Worm (Caenorhabditis elegans): ENCODE results near the gene fbxb-26.
"Not testable (repeated sequence)": the region's sequence is repeated elsewhere in the genome, so short reads cannot be mapped to it uniquely, and the experiment has no call there.

Gene fbxb-26

ce11 chrII:1682218-1682617 is at the start of gene fbxb-26:
Gene fbxb-26 (plus strand): TSS chrII:1682518.
- TF ChIP-seq mls-2 (tag; optimal IDR thresholded peaks at IDR 0.05) (no peak), mep-1 (tag; optimal IDR thresholded peaks at IDR 0.05) (no peak), blmp-1 (tag; optimal IDR thresholded peaks at IDR 0.05) (no peak), nhr-12 (tag; optimal IDR thresholded peaks at IDR 0.05) (no peak), ceh-43 (GFP tag; optimal IDR thresholded peaks at IDR 0.05) (no peak), nhr-237 (tag; optimal IDR thresholded peaks at IDR 0.05) (no peak), hlh-1 (tag; optimal IDR thresholded peaks at IDR 0.05) (no peak), sem-2 (GFP tag; optimal IDR thresholded peaks at IDR 0.05) (no peak), lin-13 (tag; optimal IDR thresholded peaks at IDR 0.05) (no peak), nhr-2 (tag; optimal IDR thresholded peaks at IDR 0.05) (no peak), unc-39 (tag; optimal IDR thresholded peaks at IDR 0.05) (no peak)

ce11 chrII:1633490-1633889 is 48.8 kb upstream of the fbxb-26 start, which contains the start of gene C08E3.1:
Gene C08E3.1 (plus strand): TSS chrII:1633790.
- not testable (repeated sequence) for TF ChIP-seq snpc-4 (tag; optimal IDR thresholded peaks at IDR 0.05); ceh-43 (GFP tag; optimal IDR thresholded peaks at IDR 0.05); zip-8 (tag; optimal IDR thresholded peaks at IDR 0.05)

- TF ChIP-seq nhr-12 (tag; optimal IDR thresholded peaks at IDR 0.05): no peak
- TF ChIP-seq nhr-2 (tag; optimal IDR thresholded peaks at IDR 0.05): no peak
- no peak for TF ChIP-seq unc-39 (tag; optimal IDR thresholded peaks at IDR 0.05)
- no peak for TF ChIP-seq ceh-83 (GFP tag; optimal IDR thresholded peaks at IDR 0.05)
- no peak for TF ChIP-seq tbx-8 (GFP tag; optimal IDR thresholded peaks at IDR 0.05)
- TF ChIP-seq elt-1 (tag; optimal IDR thresholded peaks at IDR 0.05; ENCODE audit: borderline replicate concordance, insufficient read depth): no peak
Observed at ce11 chrII:1635969-1636368, 46.3 kb upstream of the fbxb-26 start.

ce11 chrII:1636392-1636791 is 45.9 kb upstream of the fbxb-26 start, which contains the start of gene srg-20:
Gene srg-20 (plus strand): TSS chrII:1636692.
- TF ChIP-seq unc-39 (tag; optimal IDR thresholded peaks at IDR 0.05); mab-5 (tag; optimal IDR thresholded peaks at IDR 0.05); sem-2 (GFP tag; optimal IDR thresholded peaks at IDR 0.05): not testable (repeated sequence)

ce11 chrII:1640496-1640895 is 41.8 kb upstream of the fbxb-26 start, which contains the start of gene srh-72:
Gene srh-72 (minus strand): TSS chrII:1640596.
- TF ChIP-seq lsy-2 (tag; optimal IDR thresholded peaks at IDR 0.05) (no peak), nhr-12 (tag; optimal IDR thresholded peaks at IDR 0.05) (no peak), nhr-237 (tag; optimal IDR thresholded peaks at IDR 0.05) (no peak), mab-5 (tag; optimal IDR thresholded peaks at IDR 0.05) (no peak), ceh-83 (GFP tag; optimal IDR thresholded peaks at IDR 0.05) (no peak), blmp-1 (tag; optimal IDR thresholded peaks at IDR 0.05) (no peak), nhr-28 (tag; optimal IDR thresholded peaks at IDR 0.05) (no peak), drap-1 (GFP tag; optimal IDR thresholded peaks at IDR 0.05) (no peak), unc-39 (tag; optimal IDR thresholded peaks at IDR 0.05) (no peak), lin-13 (tag; optimal IDR thresholded peaks at IDR 0.05) (no peak), elt-3 (tag; optimal IDR thresholded peaks at IDR 0.05) (no peak), unc-120 (tag; optimal IDR thresholded peaks at IDR 0.05; ENCODE audit: poor library complexity, severe bottlenecking) (no peak), sptf-1 (tag; optimal IDR thresholded peaks at IDR 0.05) (no peak), nhr-76 (tag; optimal IDR thresholded peaks at IDR 0.05) (no peak), snpc-4 (tag; optimal IDR thresholded peaks at IDR 0.05) (no peak), tbx-8 (GFP tag; optimal IDR thresholded peaks at IDR 0.05) (no peak), lin-32 (GFP tag; optimal IDR thresholded peaks at IDR 0.05) (no peak), ham-2 (GFP tag; optimal IDR thresholded peaks at IDR 0.05) (no peak), elt-1 (tag; optimal IDR thresholded peaks at IDR 0.05; ENCODE audit: borderline replicate concordance, insufficient read depth) (no peak), mep-1 (tag; optimal IDR thresholded peaks at IDR 0.05) (no peak)

- TF ChIP-seq pha-4 (tag; optimal IDR thresholded peaks at IDR 0.05) (no peak), hlh-1 (tag; optimal IDR thresholded peaks at IDR 0.05) (no peak), ceh-39 (tag; optimal IDR thresholded peaks at IDR 0.05) (no peak), nhr-28 (tag; optimal IDR thresholded peaks at IDR 0.05) (no peak)
Observed at ce11 chrII:1644777-1645348, 37.5 kb upstream of the fbxb-26 start, which contains the start of gene ZC204.6. Gene ZC204.6 (minus strand): TSS chrII:1644827.

All from whole organism, mixed stage, embryonic.